Fruit fly (Drosophila melanogaster) whole organism, adult: ENCODE data around the gene twy.

ENCODE experiments used
- CG11617 ChIP-seq: fragments of 200-800 bp; sonication (Bioruptor generic); optimal IDR thresholded peaks from 2 replicates; lab custom pipeline; 2017; ENCODE audit warnings: mild to moderate bottlenecking, missing biosample characterization, missing genetic modification reagents, missing genetic modification characterization
- CG12768 ChIP-seq: fragments of 200-800 bp; sonication (Bioruptor generic); optimal IDR thresholded peaks from 2 replicates; lab custom pipeline; 2017; ENCODE audit warnings: missing biosample characterization, missing genetic modification characterization, mild to moderate bottlenecking, moderate library complexity, missing genetic modification reagents
- CG14711 ChIP-seq: fragments of 200-800 bp; sonication (Bioruptor generic); optimal IDR thresholded peaks from 2 replicates; lab custom pipeline; 2018; ENCODE audit warnings: missing biosample characterization, mild to moderate bottlenecking, missing genetic modification characterization, moderate library complexity
- CG1620 ChIP-seq: fragments of 200-800 bp; sonication (Bioruptor generic); optimal IDR thresholded peaks from 2 replicates; lab custom pipeline; 2016; ENCODE audit warnings: missing biosample characterization, missing genetic modification characterization
- CG33017 ChIP-seq: fragments of 200-800 bp; sonication (Bioruptor generic); optimal IDR thresholded peaks from 2 replicates; lab custom pipeline; 2018; ENCODE audit warnings: missing biosample characterization, mild to moderate bottlenecking, missing genetic modification characterization, moderate library complexity
- CG5204 ChIP-seq: fragments of 200-800 bp; sonication (Bioruptor generic); optimal IDR thresholded peaks from 2 replicates; lab custom pipeline; 2016; ENCODE audit warnings: missing biosample characterization, missing genetic modification characterization
- CG7045 ChIP-seq: fragments of 200-800 bp; sonication (Bioruptor generic); optimal IDR thresholded peaks from 2 replicates; lab custom pipeline; 2017; ENCODE audit warnings: missing biosample characterization, mild to moderate bottlenecking, missing genetic modification characterization
- CG7101 ChIP-seq: fragments of 200-800 bp; sonication (Bioruptor generic); optimal IDR thresholded peaks from 2 replicates; lab custom pipeline; 2018; ENCODE audit warnings: missing biosample characterization, mild to moderate bottlenecking, missing genetic modification characterization, moderate library complexity
- Clk ChIP-seq: fragments of 200-800 bp; sonication (Bioruptor generic); optimal IDR thresholded peaks from 2 replicates; lab custom pipeline; 2017; ENCODE audit warnings: missing biosample characterization, missing genetic modification characterization
- Crg-1 ChIP-seq: fragments of 200-800 bp; sonication (Bioruptor generic); optimal IDR thresholded peaks from 2 replicates; lab custom pipeline; 2016; ENCODE audit warnings: missing biosample characterization, missing genetic modification characterization
- Hr96 ChIP-seq: fragments of 200-800 bp; sonication (Bioruptor generic); optimal IDR thresholded peaks from 2 replicates; lab custom pipeline; 2016; ENCODE audit warnings: missing biosample characterization, missing genetic modification characterization
- Mnt ChIP-seq: fragments of 200-800 bp; sonication (Bioruptor generic); optimal IDR thresholded peaks from 2 replicates; lab custom pipeline; 2016; ENCODE audit warnings: missing biosample characterization, mild to moderate bottlenecking, missing genetic modification characterization
- bab1 ChIP-seq: fragments of 200-800 bp; sonication (Bioruptor generic); optimal IDR thresholded peaks from 3 replicates; lab custom pipeline; 2019; ENCODE audit warnings: missing biosample characterization, mild to moderate bottlenecking, missing genetic modification characterization, moderate library complexity
- cic ChIP-seq: fragments of 200-800 bp; sonication (Bioruptor generic); optimal IDR thresholded peaks from 2 replicates; lab custom pipeline; 2017; ENCODE audit warnings: missing biosample characterization, mild to moderate bottlenecking, missing genetic modification characterization, moderate library complexity
- cnc ChIP-seq, 2 experiments: fragments of >200 bp; optimal IDR thresholded peaks; 2 replicates each; lab custom pipeline; 2017
- kay ChIP-seq: fragments of 200-800 bp; sonication (Bioruptor generic); peaks from one replicate; lab custom pipeline; 2016; ENCODE audit warnings: missing biosample characterization, missing genetic modification characterization, borderline replicate concordance
- ovo ChIP-seq: fragments of 200-800 bp; sonication (Bioruptor generic); optimal IDR thresholded peaks from 2 replicates; lab custom pipeline; 2016; ENCODE audit warnings: missing biosample characterization, missing genetic modification characterization
- pad ChIP-seq: fragments of 200-800 bp; sonication (Bioruptor generic); optimal IDR thresholded peaks from 3 replicates; lab custom pipeline; 2017; ENCODE audit warnings: missing biosample characterization, missing genetic modification characterization, mild to moderate bottlenecking, moderate library complexity, missing genetic modification reagents
- tj ChIP-seq: fragments of 200-800 bp; sonication (Bioruptor generic); optimal IDR thresholded peaks from 3 replicates; lab custom pipeline; 2017; ENCODE audit warnings: missing biosample characterization, mild to moderate bottlenecking, missing genetic modification characterization, moderate library complexity
- toe ChIP-seq: fragments of 200-800 bp; sonication (Bioruptor generic); optimal IDR thresholded peaks from 2 replicates; lab custom pipeline; 2016; ENCODE audit warnings: missing biosample characterization, missing genetic modification characterization

Gene twy

dm6 chr3L:11772057-11772456 is 21.0 kb downstream of the twy start, which contains the start of gene Muc68D:
Gene Muc68D (minus strand): TSS chr3L:11772157.
- TF ChIP-seq ovo (GFP tag; lab: Kevin White, UChicago), result no peak
- no peak for TF ChIP-seq Hr96 (GFP tag; lab: Kevin White, UChicago)
- no peak for TF ChIP-seq pad (GFP tag; lab: Kevin White, UChicago)
- no peak for TF ChIP-seq Clk
- no peak for TF ChIP-seq bab1 (GFP tag; lab: Kevin White, UChicago)
- TF ChIP-seq Mnt (GFP tag; lab: Kevin White, UChicago), result no peak
- TF ChIP-seq CG1620, result no peak
- TF ChIP-seq tj, result no peak
- TF ChIP-seq CG7101, result no peak
- no peak for TF ChIP-seq kay (GFP tag; lab: Kevin White, UChicago)
- TF ChIP-seq CG11617, result no peak
- TF ChIP-seq Crg-1 (GFP tag; lab: Kevin White, UChicago), result no peak
- no peak for TF ChIP-seq CG12768
- no peak for TF ChIP-seq CG5204
- TF ChIP-seq cnc (optimal IDR thresholded peaks at IDR 0.05; lab: Kevin White, UChicago), result no peak

dm6 chr3L:11766563-11766962 is 26.5 kb downstream of the twy start:
- TF ChIP-seq Hr96 (GFP tag; lab: Kevin White, UChicago) (no peak), CG7101 (no peak), pad (GFP tag; lab: Kevin White, UChicago) (no peak), Clk (no peak), kay (GFP tag; lab: Kevin White, UChicago) (no peak), CG11617 (no peak), toe (GFP tag; lab: Kevin White, UChicago) (no peak), CG14711 (tag; lab: Kevin White, UChicago) (no peak), ovo (GFP tag; lab: Kevin White, UChicago) (no peak), Crg-1 (GFP tag; lab: Kevin White, UChicago) (no peak), CG33017 (tag; lab: Kevin White, UChicago) (no peak), cnc (optimal IDR thresholded peaks at IDR 0.05; lab: Kevin White, UChicago) (no peak), CG12768 (no peak), bab1 (GFP tag; lab: Kevin White, UChicago) (no peak), CG5204 (no peak), CG1620 (no peak)

- TF ChIP-seq toe (GFP tag; lab: Kevin White, UChicago), result no peak
These were observed 27.3 kb downstream of the twy start, which contains the start of gene loaf for dm6 chr3L:11765695-11766232. Gene loaf (minus strand): TSS chr3L:11766182.

- TF ChIP-seq CG5204, result no peak
- TF ChIP-seq CG11617, result no peak
- no peak for TF ChIP-seq Crg-1 (GFP tag; lab: Kevin White, UChicago)
- TF ChIP-seq CG1620, result no peak
- TF ChIP-seq CG14711 (tag; lab: Kevin White, UChicago), result no peak
- TF ChIP-seq pad (GFP tag; lab: Kevin White, UChicago), result no peak
- no peak for TF ChIP-seq Hr96 (GFP tag; lab: Kevin White, UChicago)
- no peak for TF ChIP-seq bab1 (GFP tag; lab: Kevin White, UChicago)
- TF ChIP-seq Mnt (GFP tag; lab: Kevin White, UChicago), result no peak
- no peak for TF ChIP-seq CG7045 (GFP tag; lab: Kevin White, UChicago)
- TF ChIP-seq CG12768, result no peak
- no peak for TF ChIP-seq cic (GFP tag; lab: Kevin White, UChicago)
These were observed 28.2 kb downstream of the twy start for dm6 chr3L:11764930-11765329.

DNA sequence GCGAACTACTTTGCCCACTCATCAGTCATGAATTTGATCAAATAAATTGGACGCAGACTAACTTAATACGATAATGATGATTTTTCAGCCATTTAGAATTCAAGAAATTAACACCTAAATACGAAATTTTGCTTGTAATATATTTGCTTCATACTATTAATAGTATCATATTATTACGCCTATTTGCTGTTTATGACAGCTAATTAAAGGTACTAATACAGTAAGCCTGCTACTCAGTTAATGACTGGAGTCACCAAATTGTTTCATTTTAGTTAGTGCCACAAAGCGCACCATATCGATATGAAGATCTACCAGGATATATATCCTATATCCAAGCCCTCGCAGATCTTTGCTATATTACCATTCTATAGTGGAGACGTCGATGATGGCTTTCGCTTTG is 42.1 kb downstream of the twy start, which contains the start of gene Gr68a:
Gene Gr68a (plus strand): TSS at position 301 of the 400 bp plus-strand sequence.
- TF ChIP-seq tj, result no peak
- TF ChIP-seq Mnt (GFP tag; lab: Kevin White, UChicago), result no peak
- TF ChIP-seq CG12768, result no peak
- no peak for TF ChIP-seq Crg-1 (GFP tag; lab: Kevin White, UChicago)
- no peak for TF ChIP-seq bab1 (GFP tag; lab: Kevin White, UChicago)
- no peak for TF ChIP-seq CG33017 (tag; lab: Kevin White, UChicago)
- no peak for TF ChIP-seq CG11617
- TF ChIP-seq toe (GFP tag; lab: Kevin White, UChicago), result no peak
- TF ChIP-seq pad (GFP tag; lab: Kevin White, UChicago), result no peak
